Worm (Caenorhabditis elegans) whole organism, late embryonic: ENCODE results near the gene F20D1.22.

ENCODE experiments used
- K02D7.2 ChIP-seq: sonication (generic microtip); optimal IDR thresholded peaks from 2 replicates; lab custom pipeline; 2017; ENCODE audit warnings: mild to moderate bottlenecking, missing genetic modification characterization, missing compliant biosample characterization
- Y22D7AL.16 ChIP-seq: sonication (generic microtip); optimal IDR thresholded peaks from 2 replicates; lab custom pipeline; 2016; ENCODE audit warnings: missing genetic modification characterization, missing compliant biosample characterization
- ahr-1 ChIP-seq: sonication (generic microtip); optimal IDR thresholded peaks from 2 replicates; lab custom pipeline; 2016; ENCODE audit warnings: missing genetic modification characterization, missing compliant biosample characterization
- ceh-14 ChIP-seq: sonication (generic microtip); optimal IDR thresholded peaks from 2 replicates; lab custom pipeline; 2016; ENCODE audit warnings: missing genotype, missing genetic modification characterization, missing compliant biosample characterization
- ceh-2 ChIP-seq: sonication (generic microtip); optimal IDR thresholded peaks from 2 replicates; lab custom pipeline; 2016; ENCODE audit warnings: missing genotype, missing genetic modification characterization, missing compliant biosample characterization
- ceh-24 ChIP-seq: sonication (generic microtip); optimal IDR thresholded peaks from 2 replicates; lab custom pipeline; 2016; ENCODE audit warnings: mild to moderate bottlenecking, missing genetic modification characterization, missing compliant biosample characterization
- ceh-30 ChIP-seq: fragments of 150-350 bp; optimal IDR thresholded peaks from 2 replicates; lab custom pipeline; 2014; ENCODE audit warnings: missing biosample characterization, missing genetic modification characterization
- ceh-6 ChIP-seq: fragments of 200-800 bp; sonication (Bioruptor generic); optimal IDR thresholded peaks from 2 replicates; lab custom pipeline; 2018; ENCODE audit warnings: mild to moderate bottlenecking, missing genetic modification characterization, missing compliant biosample characterization
- ceh-9 ChIP-seq: sonication (generic microtip); optimal IDR thresholded peaks from 2 replicates; lab custom pipeline; 2016; ENCODE audit warnings: mild to moderate bottlenecking, missing genetic modification characterization, inconsistent platforms, missing compliant biosample characterization
- dmd-4 ChIP-seq: sonication (generic microtip); optimal IDR thresholded peaks from 2 replicates; lab custom pipeline; 2016; ENCODE audit warnings: borderline replicate concordance, missing genetic modification characterization, missing compliant biosample characterization
- dve-1 ChIP-seq: sonication (generic microtip); optimal IDR thresholded peaks from 2 replicates; lab custom pipeline; 2017; ENCODE audit warnings: antibody characterized with exemption, mild to moderate bottlenecking, missing genetic modification characterization, missing compliant biosample characterization
- elt-2 ChIP-seq: sonication (generic microtip); optimal IDR thresholded peaks from 2 replicates; lab custom pipeline; 2016; ENCODE audit warnings: missing genetic modification reagents, missing genetic modification characterization, missing compliant biosample characterization
- eyg-1 ChIP-seq: sonication (generic microtip); optimal IDR thresholded peaks from 2 replicates; lab custom pipeline; 2016; ENCODE audit warnings: missing genotype, missing genetic modification characterization, missing compliant biosample characterization
- fax-1 ChIP-seq: sonication (generic microtip); optimal IDR thresholded peaks from 2 replicates; lab custom pipeline; 2016; ENCODE audit warnings: missing genotype, missing genetic modification characterization, missing compliant biosample characterization
- fkh-10 ChIP-seq: fragments of 150-350 bp; optimal IDR thresholded peaks from 2 replicates; lab custom pipeline; 2014; ENCODE audit warnings: missing biosample characterization, missing genetic modification reagents, missing genetic modification characterization
- hlh-15 ChIP-seq: sonication (generic microtip); optimal IDR thresholded peaks from 2 replicates; lab custom pipeline; 2016; ENCODE audit warnings: missing genetic modification characterization, missing compliant biosample characterization
- hlh-30 ChIP-seq: sonication (generic microtip); optimal IDR thresholded peaks from 2 replicates; lab custom pipeline; 2017; ENCODE audit warnings: antibody characterized with exemption, missing genetic modification characterization, missing compliant biosample characterization; ENCODE audit not compliant: insufficient read depth
- hlh-6 ChIP-seq: sonication (generic microtip); optimal IDR thresholded peaks from 2 replicates; lab custom pipeline; 2016; ENCODE audit warnings: missing genotype, missing genetic modification characterization, missing compliant biosample characterization
- mec-3 ChIP-seq: sonication (generic microtip); optimal IDR thresholded peaks from 2 replicates; lab custom pipeline; 2016; ENCODE audit warnings: borderline replicate concordance, missing genetic modification characterization, missing compliant biosample characterization
- nfya-1 ChIP-seq: sonication (generic microtip); optimal IDR thresholded peaks from 2 replicates; lab custom pipeline; 2017; ENCODE audit warnings: missing genetic modification characterization, mild to moderate bottlenecking, missing compliant biosample characterization, antibody characterized with exemption, moderate library complexity
- nhr-11 ChIP-seq: fragments of 150-350 bp; optimal IDR thresholded peaks from 2 replicates; lab custom pipeline; 2014; ENCODE audit warnings: missing biosample characterization, missing genetic modification characterization
- npax-4 ChIP-seq: sonication (generic microtip); optimal IDR thresholded peaks from 2 replicates; lab custom pipeline; 2016; ENCODE audit warnings: missing genetic modification characterization, missing compliant biosample characterization
- odd-2 ChIP-seq: sonication (generic microtip); optimal IDR thresholded peaks from 2 replicates; lab custom pipeline; 2017; ENCODE audit warnings: antibody characterized with exemption, mild to moderate bottlenecking, missing genetic modification characterization, missing compliant biosample characterization
- pax-1 ChIP-seq: fragments of 150-350 bp; optimal IDR thresholded peaks from 2 replicates; lab custom pipeline; 2014; ENCODE audit warnings: missing biosample characterization, missing genetic modification characterization
- pha-2 ChIP-seq: sonication (generic microtip); optimal IDR thresholded peaks from 2 replicates; lab custom pipeline; 2017; ENCODE audit warnings: mild to moderate bottlenecking, missing genetic modification characterization, missing compliant biosample characterization
- pqm-1 ChIP-seq: sonication (generic microtip); optimal IDR thresholded peaks from 2 replicates; lab custom pipeline; 2016; ENCODE audit warnings: missing genetic modification characterization, missing compliant biosample characterization
- sdc-2 ChIP-seq: sonication (generic microtip); optimal IDR thresholded peaks from 2 replicates; lab custom pipeline; 2016; ENCODE audit warnings: missing genotype, missing genetic modification characterization, missing compliant biosample characterization
- sox-4 ChIP-seq: sonication (generic microtip); optimal IDR thresholded peaks from 2 replicates; lab custom pipeline; 2017; ENCODE audit warnings: mild to moderate bottlenecking, missing genetic modification characterization, inconsistent platforms, missing compliant biosample characterization
- tbx-2 ChIP-seq: sonication (generic microtip); optimal IDR thresholded peaks from 2 replicates; lab custom pipeline; 2016; ENCODE audit warnings: missing genetic modification characterization, missing compliant biosample characterization
- unc-3 ChIP-seq, 2 experiments: fragments of 200-800 bp in 1 of 2; sonication (Bioruptor generic) in 1 of 2; sonication (generic microtip) in 1 of 2; conservative IDR thresholded peaks in 1 of 2; optimal IDR thresholded peaks in 1 of 2; 2 replicates each; pipeline versions ENCODE4 v1.3.6 to Lab custom; 2016 to 2022; ENCODE audit warnings: missing compliant biosample characterization in 2 of 2, missing genetic modification characterization in 2 of 2, missing genetic modification reagents in 1 of 2
- unc-42 ChIP-seq: sonication (generic microtip); optimal IDR thresholded peaks from 2 replicates; lab custom pipeline; 2016; ENCODE audit warnings: missing genotype, missing genetic modification characterization, missing compliant biosample characterization
- unc-55 ChIP-seq: sonication (generic microtip); optimal IDR thresholded peaks from 2 replicates; lab custom pipeline; 2017; ENCODE audit warnings: missing biosample characterization, missing genetic modification reagents, missing genetic modification characterization

Gene F20D1.22

DNA sequence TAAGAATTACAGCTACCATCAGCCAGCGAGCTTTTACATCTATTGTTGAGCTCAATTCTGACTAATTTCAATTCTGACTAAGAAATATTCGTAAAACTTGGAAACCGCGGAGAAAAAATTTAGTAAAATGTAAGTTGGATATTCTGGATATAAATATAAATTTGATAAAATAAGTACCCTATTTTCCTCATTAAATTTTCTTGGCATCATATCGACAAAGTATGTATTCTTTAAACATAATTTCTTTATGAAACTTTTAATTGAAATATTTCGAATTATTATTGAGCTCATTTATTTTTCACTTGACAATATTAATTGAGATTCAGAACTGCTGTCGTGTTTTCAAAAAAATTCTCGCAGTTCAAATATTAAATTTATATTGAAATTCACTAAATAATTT is 37.1 kb upstream of the F20D1.22 start:
- no peak for TF ChIP-seq pax-1 (tag; lab: Kevin White, UChicago)

DNA sequence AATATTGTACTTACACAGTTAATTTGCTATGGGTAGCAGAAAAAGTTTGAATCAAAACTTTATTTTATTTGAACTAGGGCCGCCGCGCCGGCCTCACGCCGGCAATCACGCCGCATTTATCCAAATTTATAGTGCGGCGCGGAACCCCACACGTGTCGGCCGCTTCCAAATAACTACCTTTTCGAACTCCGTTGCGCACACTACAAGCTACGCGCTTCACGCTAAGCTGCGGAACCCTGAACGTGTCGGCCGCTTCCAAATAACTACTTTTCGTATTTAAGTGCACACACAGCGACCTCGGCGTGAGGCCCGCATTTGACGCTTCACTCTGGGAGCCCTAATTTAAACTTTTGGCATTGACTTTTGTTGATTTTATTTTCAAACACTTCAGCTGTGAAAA is 35.2 kb upstream of the F20D1.22 start:
- TF ChIP-seq fax-1 (tag; lab: Kevin White, UChicago) (no peak), npax-4 (tag; lab: Kevin White, UChicago) (no peak)

DNA sequence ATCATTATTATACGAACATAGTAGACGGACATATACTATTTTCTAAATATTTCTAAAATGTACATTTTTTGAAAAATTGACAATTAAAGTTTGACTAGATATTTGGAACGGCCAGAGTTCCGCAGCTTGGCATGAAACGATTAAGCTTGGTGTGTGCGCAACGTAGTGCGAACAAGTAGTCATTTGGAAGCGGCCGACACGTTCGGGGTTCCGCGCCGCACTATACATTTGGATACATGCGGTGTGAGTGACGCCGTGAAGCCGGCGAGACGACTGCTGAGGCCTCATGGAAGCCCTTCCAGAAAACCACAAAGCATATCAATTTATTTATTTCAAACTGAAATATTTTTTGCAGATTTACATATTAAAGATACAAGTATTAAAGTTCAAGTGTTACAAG is 28.4 kb upstream of the F20D1.22 start:
- TF ChIP-seq ceh-24 (tag; lab: Kevin White, UChicago) (no peak), dve-1 (tag; lab: Kevin White, UChicago) (no peak), fkh-10 (GFP tag; lab: Kevin White, UChicago) (no peak), odd-2 (tag; lab: Kevin White, UChicago) (no peak), pha-2 (tag; lab: Kevin White, UChicago) (no peak), ceh-9 (tag; lab: Kevin White, UChicago) (no peak), unc-42 (tag; lab: Kevin White, UChicago) (no peak), pqm-1 (no peak), hlh-6 (tag; lab: Kevin White, UChicago) (no peak), sox-4 (tag; lab: Kevin White, UChicago) (no peak), ceh-2 (tag; lab: Kevin White, UChicago) (no peak), pax-1 (tag; lab: Kevin White, UChicago) (no peak), ceh-30 (tag; lab: Kevin White, UChicago) (no peak), ceh-14 (tag; lab: Kevin White, UChicago) (no peak), eyg-1 (tag; lab: Kevin White, UChicago) (no peak), unc-55 (GFP tag; lab: Kevin White, UChicago) (no peak)

DNA sequence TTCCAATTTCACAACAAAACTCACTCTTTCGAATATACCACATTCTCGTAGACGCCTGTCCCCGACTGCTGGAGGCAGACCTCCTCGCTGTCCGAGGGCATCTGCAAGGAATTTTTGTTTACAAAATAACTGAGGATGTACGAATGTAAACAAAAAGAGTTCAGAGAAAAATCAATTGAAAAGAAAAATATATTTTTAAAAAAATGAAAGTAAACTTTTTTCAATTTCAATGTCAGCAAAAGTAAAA is 20.5 kb upstream of the F20D1.22 start, which contains the start of gene mrp-5:
Gene mrp-5, minus strand, starts transcription at position 101 of the 247 bp plus-strand sequence.
- TF ChIP-seq ceh-2 (tag; lab: Kevin White, UChicago) (no peak), K02D7.2 (tag; lab: Kevin White, UChicago) (no peak), Y22D7AL.16 (tag; lab: Kevin White, UChicago) (no peak), ceh-6 (GFP tag; lab: Kevin White, UChicago) (no peak), mec-3 (tag; lab: Kevin White, UChicago) (no peak), nhr-11 (no peak), elt-2 (tag; lab: Kevin White, UChicago) (no peak), unc-3 (GFP tag; conservative IDR thresholded peaks at IDR 0.05; lab: Robert Waterston, UW) (no peak), unc-3 (tag; optimal IDR thresholded peaks at IDR 0.05; lab: Kevin White, UChicago) (no peak), dmd-4 (tag; lab: Kevin White, UChicago) (no peak), ahr-1 (tag; lab: Kevin White, UChicago) (no peak), hlh-15 (tag; lab: Kevin White, UChicago) (no peak), sox-4 (tag; lab: Kevin White, UChicago) (no peak)

DNA sequence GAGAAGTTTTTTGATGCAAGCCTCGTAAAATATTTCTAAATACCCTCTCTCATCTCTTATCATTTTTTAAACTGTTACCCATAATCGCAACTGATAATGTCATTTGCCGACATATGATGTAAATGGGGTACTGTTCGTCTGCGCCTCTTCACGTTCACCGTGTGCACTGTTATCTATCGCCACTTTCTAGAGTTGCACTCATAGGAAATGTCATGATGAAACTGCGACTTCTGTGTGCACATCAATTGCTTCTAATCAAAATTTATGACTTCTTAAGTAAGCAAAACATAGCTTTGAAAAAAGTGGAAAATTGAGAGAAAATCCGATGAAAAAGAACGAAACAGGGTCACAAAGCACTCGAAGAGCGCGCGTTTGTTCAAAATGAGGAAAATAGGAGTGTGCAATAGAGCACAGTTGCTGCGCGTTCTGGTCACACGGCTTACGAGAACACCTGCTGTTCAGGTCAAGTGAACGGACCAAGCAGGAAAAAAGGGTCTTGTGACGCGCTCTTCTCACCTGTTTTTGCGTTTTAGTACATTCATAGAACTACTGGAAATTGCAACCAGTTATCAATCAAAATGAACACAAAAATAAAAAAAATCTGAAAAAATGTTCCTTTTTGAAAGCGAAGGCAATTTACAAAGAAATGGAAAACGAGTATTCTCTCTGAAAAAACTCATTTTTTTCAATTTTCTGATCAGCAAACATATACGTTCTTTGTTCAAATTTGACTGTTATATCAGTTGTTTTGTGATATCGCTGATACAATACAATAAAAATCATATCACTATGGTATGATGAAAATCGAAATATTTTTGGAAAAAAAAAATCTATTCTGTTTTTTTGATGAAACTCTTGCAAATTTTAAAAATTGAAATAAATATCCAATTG is 19.9 kb upstream of the F20D1.22 start:
- TF ChIP-seq sdc-2 (tag; lab: Kevin White, UChicago) (peak; percentile 8), elt-2 (tag; lab: Kevin White, UChicago) (peak; percentile 93), hlh-30 (tag; lab: Kevin White, UChicago) (peak; percentile 92), pqm-1 (peak; percentile 12), sox-4 (tag; lab: Kevin White, UChicago) (no peak), nhr-11 (no peak), nfya-1 (tag; lab: Kevin White, UChicago) (no peak), tbx-2 (peak; percentile 24)
